Worm (Caenorhabditis elegans): ENCODE results near the gene C30A5.16.

The C30A5.16 gene

DNA sequence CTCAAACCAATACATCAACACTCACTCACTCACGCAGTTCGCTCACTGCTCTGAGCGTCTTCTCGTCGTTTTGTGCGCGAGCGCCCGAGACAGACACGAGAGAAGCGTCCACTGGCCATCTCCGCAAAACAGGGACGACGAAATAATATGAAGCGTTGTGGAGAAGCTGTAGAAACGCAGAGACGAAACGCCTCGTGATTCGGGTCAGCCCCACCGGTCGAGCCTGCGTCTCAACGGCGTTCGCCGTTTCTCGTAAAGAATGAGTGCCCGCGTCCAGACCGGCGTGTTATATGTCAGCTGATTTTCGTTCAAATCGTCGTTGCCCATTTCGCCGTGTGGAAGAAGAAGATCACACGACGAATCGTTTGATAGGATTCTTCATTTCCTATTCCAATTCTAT, 9.5 kb downstream of the C30A5.16 start, which contains the start of gene fbxl-1 (continued):
- peak; percentile 28 for TF ChIP-seq aly-2 (tag; optimal IDR thresholded peaks at IDR 0.05)
- peak; percentile 99 for TF ChIP-seq hlh-30 (tag; optimal IDR thresholded peaks at IDR 0.05; ENCODE audit: insufficient read depth)
- TF ChIP-seq aha-1 (tag) = peak; percentile 92
- peak; percentile 5 for TF ChIP-seq gei-8 (GFP tag; optimal IDR thresholded peaks at IDR 0.05)
- TF ChIP-seq tra-1 (GFP tag; IDR thresholded peaks at IDR 0.05) = no peak
- TF ChIP-seq ceh-32 (tag; optimal IDR thresholded peaks at IDR 0.05; ENCODE audit: poor library complexity) = no peak
- peak; percentile 80 to 82 for TF ChIP-seq lsy-2 (tag; optimal IDR thresholded peaks at IDR 0.05)
- TF ChIP-seq ceh-62 (tag; optimal IDR thresholded peaks at IDR 0.05) = no peak
- TF ChIP-seq unc-39 (tag; optimal IDR thresholded peaks at IDR 0.05) = no peak
- TF ChIP-seq Y75B8A.6 (GFP tag; IDR thresholded peaks at IDR 0.05) = no peak
- TF ChIP-seq madf-5 (GFP tag; IDR thresholded peaks at IDR 0.05) = no peak
- no peak for TF ChIP-seq nhr-25 (tag; optimal IDR thresholded peaks at IDR 0.05; ENCODE audit: borderline replicate concordance, insufficient read depth)
- peak; percentile 80 for TF ChIP-seq ceh-20 (GFP tag; IDR thresholded peaks at IDR 0.05)
- peak; percentile 67 to 97 for TF ChIP-seq mdl-1 (tag; optimal IDR thresholded peaks at IDR 0.05)
- no peak; the same call in 1 of the 2 replicates for TF ChIP-seq pha-4 (GFP tag; IDR thresholded peaks at IDR 0.05)
- no peak for TF ChIP-seq pha-4 (tag; optimal IDR thresholded peaks at IDR 0.05)
- TF ChIP-seq tag-97 (GFP tag; IDR thresholded peaks at IDR 0.05) = no peak
- peak; percentile 79 for TF ChIP-seq egl-43 (GFP tag; IDR thresholded peaks at IDR 0.05)
- no peak for TF ChIP-seq egl-27 (tag; optimal IDR thresholded peaks at IDR 0.05)
- TF ChIP-seq nhr-237 (tag; optimal IDR thresholded peaks at IDR 0.05) = no peak
- TF ChIP-seq dmd-8 (GFP tag; IDR thresholded peaks at IDR 0.05) = no peak
- 0 out of 2 replicates have a peak, but pooled peaks have one; percentile 35 for TF ChIP-seq lin-1 (GFP tag; IDR thresholded peaks at IDR 0.05)
- no peak for TF ChIP-seq R02D3.7 (tag; optimal IDR thresholded peaks at IDR 0.05)
- TF ChIP-seq madf-9 (GFP tag; conservative IDR thresholded peaks at IDR 0.05) = peak; percentile 57; the same call in 1 of the 2 replicates
- no peak for TF ChIP-seq F26F4.8 (GFP tag; conservative IDR thresholded peaks at IDR 0.05)
- TF ChIP-seq lin-39 (tag; optimal IDR thresholded peaks at IDR 0.05) = peak; percentile 12
- peak in 1 of 2 experiments; percentile 99 for TF ChIP-seq unc-62 (GFP tag; optimal IDR thresholded peaks at IDR 0.05 in 1 of 2)
- no peak for TF ChIP-seq unc-62 (tag; optimal IDR thresholded peaks at IDR 0.05)
- TF ChIP-seq arid-1 (GFP tag; conservative IDR thresholded peaks at IDR 0.05) = peak; percentile 64
- peak; percentile 76 for TF ChIP-seq nhr-6 (tag; optimal IDR thresholded peaks at IDR 0.05)
- no peak for TF ChIP-seq dmd-9 (GFP tag; IDR thresholded peaks at IDR 0.05)
- TF ChIP-seq sdz-12 (GFP tag; optimal IDR thresholded peaks at IDR 0.05) = no peak
- TF ChIP-seq mxl-3 (GFP tag; optimal IDR thresholded peaks at IDR 0.05) = peak; percentile 86
- no peak for TF ChIP-seq daf-12 (tag; optimal IDR thresholded peaks at IDR 0.05)
- peak; percentile 6 for TF ChIP-seq duxl-1 (tag; optimal IDR thresholded peaks at IDR 0.05; ENCODE audit: poor library complexity)
- TF ChIP-seq fkh-10 (GFP tag; optimal IDR thresholded peaks at IDR 0.05) = peak; percentile 28
- no peak for TF ChIP-seq daf-19 (GFP tag; conservative IDR thresholded peaks at IDR 0.05)
- TF ChIP-seq nhr-76 (tag; optimal IDR thresholded peaks at IDR 0.05) = no peak
- TF ChIP-seq F44E2.7 (GFP tag; IDR thresholded peaks at IDR 0.05) = no peak
- TF ChIP-seq F49E8.2 (tag; optimal IDR thresholded peaks at IDR 0.05; ENCODE audit: borderline replicate concordance) = no peak
- peak; percentile 81 for TF ChIP-seq nhr-28 (tag; optimal IDR thresholded peaks at IDR 0.05)
- TF ChIP-seq hlh-11 (tag; optimal IDR thresholded peaks at IDR 0.05) = peak; percentile 99
- TF ChIP-seq ama-1 (optimal IDR thresholded peaks at IDR 0.05) = no peak
- TF ChIP-seq attf-4 (tag; optimal IDR thresholded peaks at IDR 0.05) = no peak
- TF ChIP-seq ces-1 (GFP tag; optimal IDR thresholded peaks at IDR 0.05) = no peak
- no peak for TF ChIP-seq ztf-11 (tag; optimal IDR thresholded peaks at IDR 0.05)
- TF ChIP-seq nhr-77 (tag; optimal IDR thresholded peaks at IDR 0.05) = peak; percentile 83
- no peak for TF ChIP-seq Y48G9A.11 (GFP tag; IDR thresholded peaks at IDR 0.05)
- TF ChIP-seq jun-1 (tag; optimal IDR thresholded peaks at IDR 0.05) = peak; percentile 23
- TF ChIP-seq mes-2 (tag; optimal IDR thresholded peaks at IDR 0.05; ENCODE audit: poor library complexity, severe bottlenecking) = peak; percentile 61
- peak; percentile 62 for TF ChIP-seq vab-7 (GFP tag; IDR thresholded peaks at IDR 0.05)
- peak; percentile 86 for TF ChIP-seq T20F7.1 (GFP tag; optimal IDR thresholded peaks at IDR 0.05)
